Fruit fly (Drosophila melanogaster): ENCODE data around the gene CG31097.

Gene CG31097

dm6 chr3R:25247379-25247869 is 50.2 kb downstream of the CG31097 start, which contains the start of the genes RpS27 and Nup37 (continued):
- TF ChIP-seq CG10274 (GFP tag; optimal IDR thresholded peaks at IDR 0.05) (peak; percentile 96), trem (tag; optimal IDR thresholded peaks at IDR 0.05) (peak; percentile 94), CG15696 (tag; optimal IDR thresholded peaks at IDR 0.05) (peak; percentile 81), lov (optimal IDR thresholded peaks at IDR 0.05) (no peak), lov (GFP tag; IDR thresholded peaks at IDR 0.05) (peak; percentile 99), Usf (GFP tag; optimal IDR thresholded peaks at IDR 0.05) (peak; percentile 97), CG2199 (GFP tag; IDR thresholded peaks at IDR 0.05) (peak; percentile 96), CG9797 (GFP tag; optimal IDR thresholded peaks at IDR 0.05) (peak; percentile 96), jigr1 (GFP tag; IDR thresholded peaks at IDR 0.05) (peak; percentile 72; the same call in 1 of the 3 replicates), gcm2 (GFP tag; optimal IDR thresholded peaks at IDR 0.05) (peak; percentile 98), gsb (GFP tag; IDR thresholded peaks at IDR 0.05) (peak; percentile 95), CG12155 (GFP tag; optimal IDR thresholded peaks at IDR 0.05) (peak; percentile 93), CG11695 (GFP tag; IDR thresholded peaks at IDR 0.05) (peak; percentile 89), pzg (GFP tag; optimal IDR thresholded peaks at IDR 0.05) (peak; percentile 97), Oaz (GFP tag; IDR thresholded peaks at IDR 0.05) (peak; percentile 92), Trl (optimal IDR thresholded peaks at IDR 0.05) (no peak), Trl (GFP tag; optimal IDR thresholded peaks at IDR 0.05) (peak; percentile 99), CG30403 (GFP tag; optimal IDR thresholded peaks at IDR 0.05) (peak; percentile 96), CG6765 (GFP tag; optimal IDR thresholded peaks at IDR 0.05) (peak; percentile 100), CG10147 (GFP tag; optimal IDR thresholded peaks at IDR 0.05) (peak; percentile 95), CG8290 (GFP tag; optimal IDR thresholded peaks at IDR 0.05) (peak; percentile 98), CG8290 (tag; optimal IDR thresholded peaks at IDR 0.05) (peak; percentile 97 to 100), ro (GFP tag; IDR thresholded peaks at IDR 0.05) (peak; percentile 94), CG7372 (GFP tag; IDR thresholded peaks at IDR 0.05) (peak; percentile 94), Side (GFP tag; optimal IDR thresholded peaks at IDR 0.05) (peak; percentile 99), CG2875 (GFP tag; optimal IDR thresholded peaks at IDR 0.05) (peak; percentile 98), caup (GFP tag; optimal IDR thresholded peaks at IDR 0.05; ENCODE audit: severe bottlenecking) (peak; percentile 100), D19B (GFP tag; optimal IDR thresholded peaks at IDR 0.05) (peak; percentile 94), CG6854 (GFP tag; optimal IDR thresholded peaks at IDR 0.05) (peak; percentile 97), repo (GFP tag; optimal IDR thresholded peaks at IDR 0.05) (peak; percentile 98), sens-2 (GFP tag; IDR thresholded peaks at IDR 0.05) (peak; percentile 97), TFAM (GFP tag; optimal IDR thresholded peaks at IDR 0.05) (peak; percentile 93), fru (optimal IDR thresholded peaks at IDR 0.05) (no peak), Adf1 (GFP tag; IDR thresholded peaks at IDR 0.05) (peak; percentile 79), ftz-f1 (GFP tag; optimal IDR thresholded peaks at IDR 0.05) (peak; percentile 90), NC2α (GFP tag; optimal IDR thresholded peaks at IDR 0.05) (peak; percentile 98), hbn (GFP tag; IDR thresholded peaks at IDR 0.05; ENCODE audit: partially characterized antibody) (no peak), maf-S (GFP tag; optimal IDR thresholded peaks at IDR 0.05) (peak; percentile 98), CG11247 (GFP tag; IDR thresholded peaks at IDR 0.05) (peak; percentile 99), fd3F (GFP tag; optimal IDR thresholded peaks at IDR 0.05) (peak; percentile 97), NfI (GFP tag; optimal IDR thresholded peaks at IDR 0.05) (peak; percentile 100), MTF-1 (GFP tag; optimal IDR thresholded peaks at IDR 0.05; ENCODE audit: borderline replicate concordance) (peak; percentile 99), klu (GFP tag; IDR thresholded peaks at IDR 0.05) (peak; percentile 92), ssp (GFP tag; IDR thresholded peaks at IDR 0.05) (peak; percentile 90), E2f2 (GFP tag; IDR thresholded peaks at IDR 0.05) (peak; percentile 85), Antp (GFP tag; optimal IDR thresholded peaks at IDR 0.05) (peak; percentile 98), Hr51 (GFP tag; optimal IDR thresholded peaks at IDR 0.05) (peak; percentile 92 to 99), abd-A (tag; optimal IDR thresholded peaks at IDR 0.05) (no peak), CG6689 (GFP tag; IDR thresholded peaks at IDR 0.05) (peak; percentile 91), Dll (GFP tag; IDR thresholded peaks at IDR 0.05; ENCODE audit: partially characterized antibody) (no peak), CG10979 (tag; optimal IDR thresholded peaks at IDR 0.05) (peak; percentile 86), bbx (GFP tag; IDR thresholded peaks at IDR 0.05; ENCODE audit: partially characterized antibody) (0 out of 2 replicates have a peak, but pooled peaks have one; percentile 34)
